Worm (Caenorhabditis elegans): ENCODE measurements around the gene Y62E10A.13.

ce11 chrIV:13358488-13358887, 40.4 kb downstream of the Y62E10A.13 start, which contains the start of gene W02A2.8:
- TF ChIP-seq aly-2 (tag; optimal IDR thresholded peaks at IDR 0.05) (no peak), pha-4 (tag; optimal IDR thresholded peaks at IDR 0.05) (no peak), unc-39 (tag; optimal IDR thresholded peaks at IDR 0.05) (no peak), zag-1 (tag; optimal IDR thresholded peaks at IDR 0.05) (no peak), snpc-4 (tag; optimal IDR thresholded peaks at IDR 0.05) (no peak), ama-1 (optimal IDR thresholded peaks at IDR 0.05) (no peak), nhr-237 (tag; optimal IDR thresholded peaks at IDR 0.05) (no peak), sea-2 (GFP tag; optimal IDR thresholded peaks at IDR 0.05) (no peak), ztf-4 (tag; optimal IDR thresholded peaks at IDR 0.05) (no peak)
